Fruit fly (Drosophila melanogaster) whole organism, embryonic: ENCODE data around the gene CG31717.
A peak's percentile ranks its signal among the peaks of the same experiment; 100 is the strongest.

Experiments
- ATbp ChIP-seq: fragments of 200-800 bp; sonication (Bioruptor generic); optimal IDR thresholded peaks from 2 replicates; lab custom pipeline; 2017; ENCODE audit warnings: missing biosample characterization, mild to moderate bottlenecking, missing genetic modification characterization, missing genetic modification reagents
- CG11247 ChIP-seq: fragments of 200-800 bp; sonication (Bioruptor generic); IDR thresholded peaks from 2 replicates; pipeline ENCODE4 v1.3.6; 2022; ENCODE audit warnings: missing biosample characterization, missing genetic modification characterization
- CG12659 ChIP-seq: fragments of 200-800 bp; sonication (Bioruptor generic); optimal IDR thresholded peaks from 3 replicates; lab custom pipeline; 2017; ENCODE audit warnings: mild to moderate bottlenecking, missing biosample characterization, missing genetic modification reagents, missing genetic modification characterization
- CG14710 ChIP-seq: fragments of 200-800 bp; sonication (Bioruptor generic); optimal IDR thresholded peaks from 3 replicates; lab custom pipeline; 2019; ENCODE audit warnings: missing biosample characterization, mild to moderate bottlenecking, missing genetic modification characterization, moderate library complexity
- CG15479 ChIP-seq: fragments of 200-800 bp; sonication (Bioruptor generic); optimal IDR thresholded peaks from 3 replicates; lab custom pipeline; 2019; ENCODE audit warnings: missing biosample characterization, mild to moderate bottlenecking, missing genetic modification characterization, moderate library complexity
- CG15696 ChIP-seq: fragments of 200-800 bp; sonication (Bioruptor generic); optimal IDR thresholded peaks from 2 replicates; lab custom pipeline; 2019; ENCODE audit warnings: missing biosample characterization, mild to moderate bottlenecking, missing genetic modification characterization, moderate library complexity
- CG17829 ChIP-seq: fragments of 200-800 bp; optimal IDR thresholded peaks from 2 replicates; lab custom pipeline; 2019; ENCODE audit warnings: missing biosample characterization, mild to moderate bottlenecking, missing genetic modification characterization, moderate library complexity
- CG2712 ChIP-seq: fragments of 200-800 bp; optimal IDR thresholded peaks from 3 replicates; lab custom pipeline; 2019; ENCODE audit warnings: missing biosample characterization, mild to moderate bottlenecking, missing genetic modification characterization, moderate library complexity
- CG3995 ChIP-seq: fragments of 200-800 bp; sonication (Bioruptor generic); optimal IDR thresholded peaks from 3 replicates; lab custom pipeline; 2016; ENCODE audit warnings: missing biosample characterization, missing genetic modification characterization
- CG6765 ChIP-seq: fragments of 200-800 bp; sonication (Bioruptor generic); optimal IDR thresholded peaks from 3 replicates; lab custom pipeline; 2017; ENCODE audit warnings: missing biosample characterization, mild to moderate bottlenecking, missing genetic modification characterization
- CG7271 ChIP-seq: fragments of 200-800 bp; sonication (Bioruptor generic); optimal IDR thresholded peaks from 2 replicates; lab custom pipeline; 2018; ENCODE audit warnings: missing biosample characterization, mild to moderate bottlenecking, missing genetic modification characterization, moderate library complexity
- CG9215 ChIP-seq: fragments of 200-800 bp; sonication (Bioruptor generic); IDR thresholded peaks from 2 replicates; pipeline ENCODE4 v1.3.6; 2022; ENCODE audit warnings: missing biosample characterization, missing genetic modification characterization
- CG9437 ChIP-seq: fragments of 200-800 bp; sonication (Bioruptor generic); optimal IDR thresholded peaks from 2 replicates; lab custom pipeline; 2018; ENCODE audit warnings: missing biosample characterization, mild to moderate bottlenecking, missing genetic modification characterization
- Dfd ChIP-seq, 2 experiments: fragments of >200 bp; optimal IDR thresholded peaks; 2 replicates each; lab custom pipeline; 2017; ENCODE audit warnings: missing biosample characterization in 2 of 2, missing genetic modification characterization in 2 of 2
- Dref ChIP-seq: fragments of 200-800 bp; sonication (Bioruptor generic); IDR thresholded peaks from 2 replicates; pipeline ENCODE4 v1.3.6; 2022; ENCODE audit warnings: missing biosample characterization, missing genetic modification characterization
- HLH4C ChIP-seq: fragments of 200-800 bp; sonication (Bioruptor generic); IDR thresholded peaks from 3 replicates; pipeline ENCODE4 v1.3.6; 2022; ENCODE audit warnings: missing biosample characterization, missing genetic modification characterization; ENCODE audit not compliant: partially characterized antibody
- Mad ChIP-seq: fragments of 200-800 bp; sonication (Bioruptor generic); optimal IDR thresholded peaks from 2 replicates; lab custom pipeline; 2016; ENCODE audit warnings: missing biosample characterization, missing genetic modification characterization
- Med ChIP-seq: fragments of 200-800 bp; sonication (Bioruptor generic); peaks from one replicate; lab custom pipeline; 2016; ENCODE audit warnings: missing biosample characterization, missing genetic modification characterization, mild to moderate bottlenecking, inconsistent platforms, moderate library complexity
- Mes4 ChIP-seq: fragments of 200-800 bp; sonication (Bioruptor generic); optimal IDR thresholded peaks from 2 replicates; lab custom pipeline; 2016; ENCODE audit warnings: missing biosample characterization, missing genetic modification characterization
- NC2α ChIP-seq: fragments of 200-800 bp; sonication (Bioruptor generic); optimal IDR thresholded peaks from 2 replicates; lab custom pipeline; 2016; ENCODE audit warnings: missing biosample characterization, missing genetic modification characterization
- Sry-β ChIP-seq: fragments of 200-800 bp; sonication (Bioruptor generic); optimal IDR thresholded peaks from 2 replicates; lab custom pipeline; 2018; ENCODE audit warnings: missing biosample characterization, mild to moderate bottlenecking, missing genetic modification characterization, moderate library complexity
- Stat92E ChIP-seq, 3 experiments: fragments of >200 bp in 2 of 3; fragments of 200-800 bp in 1 of 3; sonication (Bioruptor generic) in 1 of 3; optimal IDR thresholded peaks; 2 replicates each; lab custom pipeline; 2017 to 2019; ENCODE audit warnings: missing biosample characterization in 3 of 3, missing genetic modification characterization in 3 of 3, mild to moderate bottlenecking in 1 of 3, moderate library complexity in 1 of 3
- Usf ChIP-seq: fragments of 200-800 bp; sonication (Bioruptor generic); optimal IDR thresholded peaks from 2 replicates; lab custom pipeline; 2017; ENCODE audit warnings: missing genotype, missing biosample characterization, missing genetic modification characterization
- ab ChIP-seq: fragments of 200-800 bp; sonication (Bioruptor generic); optimal IDR thresholded peaks from 2 replicates; lab custom pipeline; 2016; ENCODE audit warnings: missing biosample characterization, missing genetic modification characterization
- amos ChIP-seq: fragments of 200-800 bp; sonication (Bioruptor generic); IDR thresholded peaks from 2 replicates; pipeline ENCODE4 v1.3.6; 2022; ENCODE audit warnings: missing biosample characterization, missing genetic modification characterization; ENCODE audit not compliant: partially characterized antibody
- ato ChIP-seq: fragments of 200-800 bp; sonication (Bioruptor generic); IDR thresholded peaks from 2 replicates; pipeline ENCODE4 v1.3.6; 2022; ENCODE audit warnings: missing biosample characterization, missing genetic modification characterization; ENCODE audit not compliant: partially characterized antibody
- cas ChIP-seq: fragments of 200-800 bp; sonication (Bioruptor generic); IDR thresholded peaks from 2 replicates; pipeline ENCODE4 v1.3.6; 2022; ENCODE audit warnings: missing biosample characterization, missing genetic modification characterization
- cg ChIP-seq: fragments of 200-800 bp; sonication (Bioruptor generic); optimal IDR thresholded peaks from 3 replicates; lab custom pipeline; 2019; ENCODE audit warnings: missing biosample characterization, mild to moderate bottlenecking, missing genetic modification characterization, moderate library complexity
- crp ChIP-seq, 2 experiments: fragments of 200-800 bp; sonication (Bioruptor generic); optimal IDR thresholded peaks; 2 replicates in 1 of 2; 3 replicates in 1 of 2; lab custom pipeline; 2017; ENCODE audit warnings: missing biosample characterization in 2 of 2, missing genetic modification characterization in 2 of 2, mild to moderate bottlenecking in 1 of 2, moderate library complexity in 1 of 2
- fu2 ChIP-seq: fragments of 200-800 bp; sonication (Bioruptor generic); optimal IDR thresholded peaks from 2 replicates; lab custom pipeline; 2016; ENCODE audit warnings: missing biosample characterization, missing genetic modification characterization
- hb ChIP-seq: fragments of 200-800 bp; sonication (Bioruptor generic); IDR thresholded peaks from 3 replicates; pipeline ENCODE4 v1.3.6; 2022; ENCODE audit warnings: missing biosample characterization, missing genetic modification characterization; ENCODE audit not compliant: partially characterized antibody
- kah ChIP-seq: fragments of 200-800 bp; sonication (Bioruptor generic); optimal IDR thresholded peaks from 2 replicates; lab custom pipeline; 2018; ENCODE audit warnings: missing biosample characterization, mild to moderate bottlenecking, missing genetic modification characterization
- ken ChIP-seq: fragments of 200-800 bp; sonication (Bioruptor generic); IDR thresholded peaks from 3 replicates; pipeline ENCODE4 v1.3.6; 2022; ENCODE audit warnings: missing biosample characterization, missing genetic modification characterization
- nmo ChIP-seq: fragments of 200-800 bp; sonication (Bioruptor generic); optimal IDR thresholded peaks from 2 replicates; lab custom pipeline; 2018; ENCODE audit warnings: missing biosample characterization, mild to moderate bottlenecking, missing genetic modification characterization, moderate library complexity
- onecut ChIP-seq: fragments of 200-800 bp; sonication (Bioruptor generic); IDR thresholded peaks from 2 replicates; pipeline ENCODE4 v1.3.6; 2022; ENCODE audit warnings: missing biosample characterization, missing genetic modification characterization
- repo ChIP-seq: fragments of 200-800 bp; sonication (Bioruptor generic); optimal IDR thresholded peaks from 2 replicates; lab custom pipeline; 2016; ENCODE audit warnings: missing biosample characterization, missing genetic modification characterization
- row ChIP-seq: fragments of 200-800 bp; sonication (Bioruptor generic); IDR thresholded peaks from 3 replicates; pipeline ENCODE4 v1.3.6; 2022; ENCODE audit warnings: missing biosample characterization, missing genetic modification characterization
- run ChIP-seq: fragments of 200-800 bp; sonication (Bioruptor generic); optimal IDR thresholded peaks from 3 replicates; lab custom pipeline; 2018; ENCODE audit warnings: missing biosample characterization, mild to moderate bottlenecking, missing genetic modification characterization
- scrt ChIP-seq: fragments of 200-800 bp; sonication (Bioruptor generic); optimal IDR thresholded peaks from 2 replicates; lab custom pipeline; 2018; ENCODE audit warnings: missing biosample characterization, mild to moderate bottlenecking, missing genetic modification characterization, moderate library complexity
- shn ChIP-seq: fragments of 200-800 bp; sonication (Bioruptor generic); optimal IDR thresholded peaks from 3 replicates; lab custom pipeline; 2016; ENCODE audit warnings: missing biosample characterization, missing genetic modification characterization
- slou ChIP-seq: fragments of 200-800 bp; sonication (Bioruptor generic); optimal IDR thresholded peaks from 3 replicates; lab custom pipeline; 2016; ENCODE audit warnings: missing biosample characterization, missing genetic modification characterization
- tll ChIP-seq, 2 experiments: fragments of 200-800 bp in 1 of 2; fragments of >200 bp in 1 of 2; sonication (Bioruptor generic) in 1 of 2; optimal IDR thresholded peaks; 2 replicates each; lab custom pipeline; 2017 to 2019; ENCODE audit warnings: missing biosample characterization in 2 of 2, missing genetic modification characterization in 2 of 2, mild to moderate bottlenecking in 1 of 2, moderate library complexity in 1 of 2
- toy ChIP-seq: fragments of 200-800 bp; sonication (Bioruptor generic); IDR thresholded peaks from 2 replicates; pipeline ENCODE4 v1.3.6; 2022; ENCODE audit warnings: missing biosample characterization, missing genetic modification characterization
- unc-4 ChIP-seq: fragments of 200-800 bp; sonication (Bioruptor generic); IDR thresholded peaks from 2 replicates; pipeline ENCODE4 v1.3.6; 2022; ENCODE audit warnings: missing biosample characterization, missing genetic modification characterization; ENCODE audit not compliant: partially characterized antibody
- vnd ChIP-seq: fragments of 200-800 bp; sonication (Bioruptor generic); IDR thresholded peaks from 3 replicates; pipeline ENCODE4 v1.3.6; 2022; ENCODE audit warnings: missing biosample characterization, missing genetic modification characterization; ENCODE audit not compliant: partially characterized antibody
- zen ChIP-seq: fragments of 200-800 bp; sonication (Bioruptor generic); optimal IDR thresholded peaks from 3 replicates; lab custom pipeline; 2018; ENCODE audit warnings: missing biosample characterization, mild to moderate bottlenecking, missing genetic modification characterization, moderate library complexity
- zfh1 ChIP-seq: fragments of 200-800 bp; sonication (Bioruptor generic); IDR thresholded peaks from 3 replicates; pipeline ENCODE4 v1.3.6; 2022; ENCODE audit warnings: missing biosample characterization, missing genetic modification characterization

CG31717 gene

DNA sequence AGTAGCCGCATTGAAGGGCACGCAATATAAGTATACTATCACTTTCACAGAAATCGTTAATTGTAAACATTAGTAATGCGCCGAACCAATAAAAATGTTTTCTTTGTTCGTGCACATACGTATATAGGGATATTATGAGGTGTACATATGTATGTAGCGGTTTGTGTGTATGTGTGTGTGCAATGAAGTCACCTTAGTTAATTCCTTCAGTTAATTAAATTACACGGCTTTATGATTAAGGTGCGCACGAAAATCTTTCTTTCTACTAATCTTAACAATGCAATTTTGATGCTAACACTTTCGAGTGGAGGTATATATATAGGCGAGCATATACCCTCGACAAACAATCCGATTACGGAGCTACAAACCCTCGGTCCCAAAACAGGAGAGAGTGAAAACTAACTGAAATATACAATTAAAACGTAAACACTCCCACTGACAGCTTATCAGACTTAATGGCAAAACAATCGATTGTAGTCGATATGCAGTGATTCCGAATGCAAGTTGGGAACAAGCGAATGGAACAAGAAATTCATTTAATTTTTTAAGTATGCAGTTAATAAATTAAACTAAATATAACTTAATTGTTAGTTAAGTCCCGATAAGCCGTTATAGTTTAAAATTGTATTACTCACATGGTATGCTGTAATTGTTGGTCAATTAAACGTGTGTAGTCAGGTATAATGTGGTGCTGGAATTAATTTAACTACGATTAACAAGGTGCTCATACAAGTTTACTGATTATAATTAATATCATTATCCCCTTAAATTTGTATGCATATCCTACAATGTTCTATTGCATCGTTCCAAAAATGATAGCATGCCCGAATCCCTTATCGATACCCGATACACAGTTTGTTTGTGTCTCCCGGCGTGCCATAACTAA, 29.8 kb upstream of the CG31717 start, which contains the start of the genes Npc1a and Prosalpha6 (continued):
- TF ChIP-seq Mad (GFP tag; lab: Kevin White, UChicago) = peak; percentile 30
- no peak for TF ChIP-seq Dfd (GFP tag; optimal IDR thresholded peaks at IDR 0.05; lab: Kevin White, UChicago)
- no peak for TF ChIP-seq Stat92E (GFP tag; optimal IDR thresholded peaks at IDR 0.05; lab: Kevin White, UChicago)
- TF ChIP-seq cg (GFP tag; lab: Kevin White, UChicago) = peak; percentile 69
- TF ChIP-seq hb (GFP tag; lab: Robert Waterston, UW) = peak; percentile 71; the same call in 1 of the 3 replicates
- TF ChIP-seq Sry-β (GFP tag; lab: Kevin White, UChicago) = peak; percentile 46
- no peak for TF ChIP-seq CG15696 (tag; lab: Kevin White, UChicago)
- TF ChIP-seq run (tag; lab: Kevin White, UChicago) = no peak
- peak; percentile 63 for TF ChIP-seq CG12659 (GFP tag; lab: Kevin White, UChicago)
- TF ChIP-seq CG6765 = no peak
- TF ChIP-seq CG7271 (tag; lab: Kevin White, UChicago) = no peak
- TF ChIP-seq Med (GFP tag; lab: Kevin White, UChicago) = peak; percentile 79
- peak; percentile 25 for TF ChIP-seq NC2α (GFP tag; lab: Kevin White, UChicago)
- TF ChIP-seq onecut (GFP tag; lab: Robert Waterston, UW) = no peak
- peak; percentile 59; the same call in 1 of the 3 replicates for TF ChIP-seq vnd
- TF ChIP-seq tll (GFP tag; optimal IDR thresholded peaks at IDR 0.05; lab: Kevin White, UChicago) = peak in 1 of 2 experiments; percentile 66
- no peak for TF ChIP-seq zfh1 (GFP tag; lab: Robert Waterston, UW)
- TF ChIP-seq CG11247 (GFP tag; lab: Robert Waterston, UW) = no peak
- TF ChIP-seq zen (tag; lab: Kevin White, UChicago) = peak; percentile 70
- peak; percentile 51 for TF ChIP-seq CG2712 (tag; lab: Kevin White, UChicago)
- TF ChIP-seq unc-4 = peak; percentile 67
- TF ChIP-seq cas = no peak
- TF ChIP-seq CG14710 (tag; lab: Kevin White, UChicago) = peak; percentile 70
- no peak for TF ChIP-seq ken (GFP tag; lab: Robert Waterston, UW)
- TF ChIP-seq fu2 (GFP tag; lab: Kevin White, UChicago) = no peak
- TF ChIP-seq row (GFP tag; lab: Robert Waterston, UW) = peak; percentile 71
- TF ChIP-seq CG17829 = peak; percentile 31
- peak; percentile 27 for TF ChIP-seq CG3995
- TF ChIP-seq CG9215 (GFP tag; lab: Robert Waterston, UW) = no peak
- peak; percentile 72 for TF ChIP-seq CG9437 (GFP tag; lab: Kevin White, UChicago)
- TF ChIP-seq crp (GFP tag; optimal IDR thresholded peaks at IDR 0.05; lab: Kevin White, UChicago) = peak in 1 of 2 experiments; percentile 10
- TF ChIP-seq ATbp = no peak
- peak; percentile 2 for TF ChIP-seq kah (GFP tag; lab: Kevin White, UChicago)
- TF ChIP-seq ab (GFP tag; lab: Kevin White, UChicago) = peak; percentile 20
- peak; percentile 78; the same call in 1 of the 2 replicates for TF ChIP-seq amos
- TF ChIP-seq slou (GFP tag; lab: Kevin White, UChicago) = no peak
- TF ChIP-seq shn (GFP tag; lab: Kevin White, UChicago) = no peak
- TF ChIP-seq HLH4C (GFP tag; lab: Robert Waterston, UW) = peak; percentile 66; the same call in 2 of the 3 replicates
- peak; percentile 79 for TF ChIP-seq Dref
- no peak for TF ChIP-seq Usf (GFP tag; lab: Kevin White, UChicago)
- TF ChIP-seq toy (GFP tag; lab: Robert Waterston, UW) = no peak
- TF ChIP-seq repo = no peak
- peak; percentile 57; the same call in 1 of the 2 replicates for TF ChIP-seq ato
- TF ChIP-seq CG15479 (GFP tag; lab: Kevin White, UChicago) = no peak
- TF ChIP-seq scrt (GFP tag; lab: Kevin White, UChicago) = peak; percentile 14
- TF ChIP-seq Mes4 (GFP tag; lab: Kevin White, UChicago) = no peak
- peak; percentile 72 for TF ChIP-seq nmo (GFP tag; lab: Kevin White, UChicago)
